Fruit fly (Drosophila melanogaster): ENCODE data around the gene Xe7.

Gene Xe7

dm6 chr3R:5635524-5635923, 33.6 kb downstream of the Xe7 start, which contains the start of gene CG31546:
TSS of gene CG31546 (minus strand) at chr3R:5635624.
- no peak for TF ChIP-seq usp (GFP tag; optimal IDR thresholded peaks at IDR 0.05)
- no peak for TF ChIP-seq psq (optimal IDR thresholded peaks at IDR 0.05)
- TF ChIP-seq Dll (optimal IDR thresholded peaks at IDR 0.05): no peak
- no peak for TF ChIP-seq EcR (GFP tag; optimal IDR thresholded peaks at IDR 0.05)

dm6 chr3R:5633437-5633836, 35.7 kb downstream of the Xe7 start, which contains the start of gene CG12171:
TSS of gene CG12171 (plus strand) at chr3R:5633627.
- TF ChIP-seq CG8478 (optimal IDR thresholded peaks at IDR 0.05): no peak
- TF ChIP-seq Dll (optimal IDR thresholded peaks at IDR 0.05): no peak

- no peak for TF ChIP-seq EcR (GFP tag; optimal IDR thresholded peaks at IDR 0.05)
- TF ChIP-seq usp (GFP tag; optimal IDR thresholded peaks at IDR 0.05): no peak
Observed at dm6 chr3R:5632182-5632581, 37.0 kb downstream of the Xe7 start, which contains the start of gene CG31549. TSS of gene CG31549 (plus strand) at chr3R:5632192.

- TF ChIP-seq pan (optimal IDR thresholded peaks at IDR 0.05) (no peak), CG8478 (optimal IDR thresholded peaks at IDR 0.05) (no peak), psq (optimal IDR thresholded peaks at IDR 0.05) (no peak), Dll (optimal IDR thresholded peaks at IDR 0.05) (no peak), EcR (GFP tag; optimal IDR thresholded peaks at IDR 0.05) (no peak)
Observed at dm6 chr3R:5627552-5627951, 41.6 kb downstream of the Xe7 start, which contains the start of gene CG31551. TSS of gene CG31551 (plus strand) at chr3R:5627852.

- TF ChIP-seq EcR (GFP tag; optimal IDR thresholded peaks at IDR 0.05): no peak
- no peak for TF ChIP-seq psq (optimal IDR thresholded peaks at IDR 0.05)
- TF ChIP-seq Dll (optimal IDR thresholded peaks at IDR 0.05): no peak
Observed at dm6 chr3R:5624115-5624878, 44.8 kb downstream of the Xe7 start, which contains the start of the genes Dph4, Spec2 and RpL13A. TSS of gene Dph4 (minus strand) at chr3R:5624125. TSS of gene Spec2 (minus strand) at chr3R:5624125. TSS of gene RpL13A (plus strand) at chr3R:5624474.

dm6 chr3R:5622985-5623630, 46.0 kb downstream of the Xe7 start:
- TF ChIP-seq usp (GFP tag; optimal IDR thresholded peaks at IDR 0.05): no peak
- TF ChIP-seq pan (optimal IDR thresholded peaks at IDR 0.05): no peak
- TF ChIP-seq CG8478 (optimal IDR thresholded peaks at IDR 0.05): no peak
- no peak for TF ChIP-seq EcR (GFP tag; optimal IDR thresholded peaks at IDR 0.05)
- no peak for TF ChIP-seq psq (optimal IDR thresholded peaks at IDR 0.05)
- TF ChIP-seq Dll (optimal IDR thresholded peaks at IDR 0.05): no peak

- TF ChIP-seq pan (optimal IDR thresholded peaks at IDR 0.05): no peak
- no peak for TF ChIP-seq EcR (GFP tag; optimal IDR thresholded peaks at IDR 0.05)
- no peak for TF ChIP-seq psq (optimal IDR thresholded peaks at IDR 0.05)
- no peak for TF ChIP-seq usp (GFP tag; optimal IDR thresholded peaks at IDR 0.05)
- no peak for TF ChIP-seq Dll (optimal IDR thresholded peaks at IDR 0.05)
- no peak for TF ChIP-seq CG8478 (optimal IDR thresholded peaks at IDR 0.05)
Observed at dm6 chr3R:5622406-5622752, 46.8 kb downstream of the Xe7 start.

dm6 chr3R:5621714-5622405, 47.3 kb downstream of the Xe7 start:
- no peak for TF ChIP-seq CG8478 (optimal IDR thresholded peaks at IDR 0.05)
- TF ChIP-seq EcR (GFP tag; optimal IDR thresholded peaks at IDR 0.05): no peak
- TF ChIP-seq psq (optimal IDR thresholded peaks at IDR 0.05): no peak
- no peak for TF ChIP-seq usp (GFP tag; optimal IDR thresholded peaks at IDR 0.05)
- TF ChIP-seq pan (optimal IDR thresholded peaks at IDR 0.05): no peak
- TF ChIP-seq Dll (optimal IDR thresholded peaks at IDR 0.05): no peak

dm6 chr3R:5620387-5620956, 48.7 kb downstream of the Xe7 start:
- TF ChIP-seq pan (optimal IDR thresholded peaks at IDR 0.05) (no peak), usp (GFP tag; optimal IDR thresholded peaks at IDR 0.05) (no peak), Dll (optimal IDR thresholded peaks at IDR 0.05) (no peak), EcR (GFP tag; optimal IDR thresholded peaks at IDR 0.05) (no peak), psq (optimal IDR thresholded peaks at IDR 0.05) (no peak), CG8478 (optimal IDR thresholded peaks at IDR 0.05) (no peak)

dm6 chr3R:5617923-5618623, 51.1 kb downstream of the Xe7 start:
- TF ChIP-seq psq (optimal IDR thresholded peaks at IDR 0.05) (no peak), usp (GFP tag; optimal IDR thresholded peaks at IDR 0.05) (no peak), Dll (optimal IDR thresholded peaks at IDR 0.05) (no peak), CG8478 (optimal IDR thresholded peaks at IDR 0.05) (no peak), EcR (GFP tag; optimal IDR thresholded peaks at IDR 0.05) (no peak), pan (optimal IDR thresholded peaks at IDR 0.05) (no peak)

dm6 chr3R:5615484-5615883, 53.6 kb downstream of the Xe7 start:
- no peak for TF ChIP-seq EcR (GFP tag; optimal IDR thresholded peaks at IDR 0.05)
- TF ChIP-seq pan (optimal IDR thresholded peaks at IDR 0.05): no peak
- no peak for TF ChIP-seq CG8478 (optimal IDR thresholded peaks at IDR 0.05)
- no peak for TF ChIP-seq psq (optimal IDR thresholded peaks at IDR 0.05)
- no peak for TF ChIP-seq usp (GFP tag; optimal IDR thresholded peaks at IDR 0.05)
- no peak for TF ChIP-seq Dll (optimal IDR thresholded peaks at IDR 0.05)

Data from whole organism.